Fruit fly (Drosophila melanogaster) whole organism, embryonic: Measurements from ENCODE around the gene dlg1.

Experiments
- Adf1 ChIP-seq: fragments of 200-800 bp; sonication (Bioruptor generic); IDR thresholded peaks from 2 replicates; pipeline ENCODE4 v1.3.6; 2022; ENCODE audit warnings: missing biosample characterization, missing genetic modification characterization
- Bdp1 ChIP-seq: fragments of 200-800 bp; sonication (Bioruptor generic); optimal IDR thresholded peaks from 3 replicates; lab custom pipeline; 2016; ENCODE audit warnings: missing biosample characterization, missing genetic modification characterization
- CG11398 ChIP-seq: fragments of 200-800 bp; sonication (Bioruptor generic); optimal IDR thresholded peaks from 2 replicates; lab custom pipeline; 2016; ENCODE audit warnings: missing biosample characterization, missing genetic modification characterization
- CG11504 ChIP-seq: fragments of 200-800 bp; sonication (Bioruptor generic); optimal IDR thresholded peaks from 3 replicates; lab custom pipeline; 2019; ENCODE audit warnings: missing biosample characterization, mild to moderate bottlenecking, missing genetic modification characterization, moderate library complexity
- CG12219 ChIP-seq: fragments of 200-800 bp; sonication (Bioruptor generic); optimal IDR thresholded peaks from 3 replicates; lab custom pipeline; 2018; ENCODE audit warnings: missing biosample characterization, mild to moderate bottlenecking, missing genetic modification characterization
- CG1233 ChIP-seq: fragments of 200-800 bp; sonication (Bioruptor generic); optimal IDR thresholded peaks from 4 replicates; lab custom pipeline; 2018; ENCODE audit warnings: missing biosample characterization, mild to moderate bottlenecking, missing genetic modification characterization
- CG14667 ChIP-seq: fragments of 200-800 bp; sonication (Bioruptor generic); IDR thresholded peaks from 2 replicates; pipeline ENCODE4 v1.3.6; 2022; ENCODE audit warnings: missing biosample characterization, missing genetic modification characterization
- CG15479 ChIP-seq: fragments of 200-800 bp; sonication (Bioruptor generic); optimal IDR thresholded peaks from 3 replicates; lab custom pipeline; 2019; ENCODE audit warnings: missing biosample characterization, mild to moderate bottlenecking, missing genetic modification characterization, moderate library complexity
- CG16815 ChIP-seq: fragments of 200-800 bp; sonication (Bioruptor generic); optimal IDR thresholded peaks from 3 replicates; lab custom pipeline; 2017; ENCODE audit warnings: missing biosample characterization, mild to moderate bottlenecking, missing genetic modification characterization
- CG17802 ChIP-seq: fragments of 200-800 bp; sonication (Bioruptor generic); optimal IDR thresholded peaks from 2 replicates; lab custom pipeline; 2018; ENCODE audit warnings: missing biosample characterization, mild to moderate bottlenecking, missing genetic modification characterization, moderate library complexity
- CG18764 ChIP-seq: fragments of 200-800 bp; sonication (Bioruptor generic); optimal IDR thresholded peaks from 3 replicates; lab custom pipeline; 2016; ENCODE audit warnings: missing biosample characterization, missing genetic modification characterization
- CG30020 ChIP-seq: fragments of 200-800 bp; optimal IDR thresholded peaks from 2 replicates; lab custom pipeline; 2019; ENCODE audit warnings: missing biosample characterization, mild to moderate bottlenecking, missing genetic modification characterization, moderate library complexity
- CG3407 ChIP-seq: fragments of 200-800 bp; sonication (Bioruptor generic); optimal IDR thresholded peaks from 2 replicates; lab custom pipeline; 2018; ENCODE audit warnings: missing biosample characterization, mild to moderate bottlenecking, missing genetic modification characterization
- CG34422 ChIP-seq: fragments of 200-800 bp; sonication (Bioruptor generic); IDR thresholded peaks from 3 replicates; pipeline ENCODE4 v1.3.6; 2022; ENCODE audit warnings: missing biosample characterization, missing genetic modification characterization
- CG3847 ChIP-seq: fragments of 200-800 bp; sonication (Bioruptor generic); IDR thresholded peaks from 2 replicates; pipeline ENCODE4 v1.3.6; 2022; ENCODE audit warnings: missing biosample characterization, missing genetic modification characterization
- CG4282 ChIP-seq: fragments of 200-800 bp; sonication (Bioruptor generic); optimal IDR thresholded peaks from 2 replicates; lab custom pipeline; 2016; ENCODE audit warnings: missing biosample characterization, missing genetic modification characterization
- CG4617 ChIP-seq: fragments of 200-800 bp; sonication (Bioruptor generic); optimal IDR thresholded peaks from 3 replicates; lab custom pipeline; 2016; ENCODE audit warnings: missing biosample characterization, missing genetic modification characterization, borderline replicate concordance
- CG6254 ChIP-seq: fragments of 200-800 bp; sonication (Bioruptor generic); optimal IDR thresholded peaks from 3 replicates; lab custom pipeline; 2017; ENCODE audit warnings: mild to moderate bottlenecking, missing biosample characterization, missing genetic modification reagents, missing genetic modification characterization
- CG7963 ChIP-seq: fragments of 200-800 bp; sonication (Bioruptor generic); IDR thresholded peaks from 3 replicates; pipeline ENCODE4 v1.3.6; 2022; ENCODE audit warnings: missing biosample characterization, missing genetic modification characterization; ENCODE audit not compliant: partially characterized antibody
- CG8359 ChIP-seq: fragments of 200-800 bp; sonication (Bioruptor generic); optimal IDR thresholded peaks from 2 replicates; lab custom pipeline; 2017; ENCODE audit warnings: missing biosample characterization, mild to moderate bottlenecking, missing genetic modification characterization, borderline replicate concordance
- CG8765 ChIP-seq: fragments of 200-800 bp; sonication (Bioruptor generic); IDR thresholded peaks from 2 replicates; pipeline ENCODE4 v1.3.6; 2022; ENCODE audit warnings: missing biosample characterization, missing genetic modification characterization
- CG8924 ChIP-seq: fragments of 200-800 bp; optimal IDR thresholded peaks from 3 replicates; lab custom pipeline; 2019; ENCODE audit warnings: missing biosample characterization, mild to moderate bottlenecking, missing genetic modification characterization, moderate library complexity
- CG9797 ChIP-seq: fragments of 200-800 bp; sonication (Bioruptor generic); optimal IDR thresholded peaks from 3 replicates; lab custom pipeline; 2018; ENCODE audit warnings: missing biosample characterization, mild to moderate bottlenecking, missing genetic modification characterization
- CkIIα-i1 ChIP-seq: fragments of 200-800 bp; sonication (Bioruptor generic); IDR thresholded peaks from 2 replicates; pipeline ENCODE4 v1.3.6; 2022; ENCODE audit warnings: missing biosample characterization, missing genetic modification characterization
- Dad ChIP-seq: fragments of 200-800 bp; sonication (Bioruptor generic); optimal IDR thresholded peaks from 3 replicates; lab custom pipeline; 2016; ENCODE audit warnings: missing biosample characterization, missing genetic modification characterization
- E2f1 ChIP-seq: fragments of 200-800 bp; sonication (Bioruptor generic); IDR thresholded peaks from 2 replicates; pipeline ENCODE4 v1.3.6; 2022; ENCODE audit warnings: missing biosample characterization, missing genetic modification characterization
- Hmr ChIP-seq: fragments of 200-800 bp; sonication (Bioruptor generic); optimal IDR thresholded peaks from 3 replicates; lab custom pipeline; 2017; ENCODE audit warnings: mild to moderate bottlenecking, missing biosample characterization, missing genetic modification reagents, missing genetic modification characterization
- Hr78 ChIP-seq, 2 experiments: fragments of 200-800 bp in 1 of 2; fragments of >200 bp in 1 of 2; sonication (Bioruptor generic) in 1 of 2; optimal IDR thresholded peaks; 2 replicates each; lab custom pipeline; 2017 to 2019; ENCODE audit warnings: missing biosample characterization in 2 of 2, missing genetic modification characterization in 2 of 2, mild to moderate bottlenecking in 1 of 2, moderate library complexity in 1 of 2
- Mrtf ChIP-seq: fragments of 200-800 bp; sonication (Bioruptor generic); IDR thresholded peaks from 3 replicates; pipeline ENCODE4 v1.3.6; 2022; ENCODE audit warnings: missing biosample characterization, missing genetic modification characterization
- Oaz ChIP-seq: fragments of 200-800 bp; sonication (Bioruptor generic); IDR thresholded peaks from 2 replicates; pipeline ENCODE4 v1.3.6; 2022; ENCODE audit warnings: missing biosample characterization, missing genetic modification characterization
- Oli ChIP-seq: fragments of 200-800 bp; sonication (Bioruptor generic); optimal IDR thresholded peaks from 2 replicates; lab custom pipeline; 2018; ENCODE audit warnings: missing biosample characterization, mild to moderate bottlenecking, missing genetic modification characterization, moderate library complexity
- Ptx1 ChIP-seq: fragments of 200-800 bp; sonication (Bioruptor generic); IDR thresholded peaks from 2 replicates; pipeline ENCODE4 v1.3.6; 2022; ENCODE audit warnings: missing biosample characterization, missing genetic modification characterization
- Vsx1 ChIP-seq: fragments of 200-800 bp; sonication (Bioruptor generic); optimal IDR thresholded peaks from 2 replicates; lab custom pipeline; 2017; ENCODE audit warnings: missing biosample characterization, mild to moderate bottlenecking, missing genetic modification characterization, missing genetic modification reagents
- az2 ChIP-seq: fragments of 200-800 bp; sonication (Bioruptor generic); optimal IDR thresholded peaks from 3 replicates; lab custom pipeline; 2016; ENCODE audit warnings: missing biosample characterization, missing genetic modification characterization
- bab2 ChIP-seq: fragments of 200-800 bp; sonication (Bioruptor generic); optimal IDR thresholded peaks from 2 replicates; lab custom pipeline; 2016; ENCODE audit warnings: missing biosample characterization, missing genetic modification characterization
- chinmo ChIP-seq: fragments of 200-800 bp; sonication (Bioruptor generic); IDR thresholded peaks from 4 replicates; pipeline ENCODE4 v1.3.6; 2022; ENCODE audit warnings: missing biosample characterization, missing genetic modification characterization; ENCODE audit not compliant: partially characterized antibody
- chn ChIP-seq: fragments of 200-800 bp; sonication (Bioruptor generic); optimal IDR thresholded peaks from 2 replicates; lab custom pipeline; 2016; ENCODE audit warnings: missing biosample characterization, missing genetic modification characterization
- crol ChIP-seq: fragments of 200-800 bp; sonication (Bioruptor generic); IDR thresholded peaks from 2 replicates; pipeline ENCODE4 v1.3.6; 2022; ENCODE audit warnings: missing biosample characterization, missing genetic modification characterization
- dpn ChIP-seq, 2 experiments: fragments of 200-800 bp; sonication (Bioruptor generic); optimal IDR thresholded peaks; 3 replicates each; lab custom pipeline; 2016; ENCODE audit warnings: missing biosample characterization in 2 of 2, missing genetic modification characterization in 2 of 2
- en ChIP-seq: fragments of 200-800 bp; sonication (Bioruptor generic); optimal IDR thresholded peaks from 2 replicates; lab custom pipeline; 2016; ENCODE audit warnings: missing biosample characterization, missing genetic modification characterization
- jigr1 ChIP-seq: fragments of 200-800 bp; sonication (Bioruptor generic); IDR thresholded peaks from 3 replicates; pipeline ENCODE4 v1.3.6; 2022; ENCODE audit warnings: missing biosample characterization, missing genetic modification characterization
- luna ChIP-seq: fragments of 200-800 bp; sonication (Bioruptor generic); optimal IDR thresholded peaks from 2 replicates; lab custom pipeline; 2016; ENCODE audit warnings: missing biosample characterization, missing genetic modification characterization
- org-1 ChIP-seq: fragments of 200-800 bp; sonication (Bioruptor generic); optimal IDR thresholded peaks from 2 replicates; lab custom pipeline; 2017; ENCODE audit warnings: missing biosample characterization, missing genetic modification characterization
- pita ChIP-seq: fragments of 200-800 bp; sonication (Bioruptor generic); optimal IDR thresholded peaks from 2 replicates; lab custom pipeline; 2017; ENCODE audit warnings: missing biosample characterization, mild to moderate bottlenecking, missing genetic modification characterization
- sc ChIP-seq, 3 experiments: fragments of >200 bp in 2 of 3; fragments of 200-800 bp in 1 of 3; sonication (Bioruptor generic) in 1 of 3; optimal IDR thresholded peaks; 2 replicates in 2 of 3; 3 replicates in 1 of 3; lab custom pipeline; 2017; ENCODE audit warnings: mild to moderate bottlenecking in 1 of 3, missing biosample characterization in 1 of 3, missing genetic modification characterization in 1 of 3, missing genetic modification reagents in 1 of 3
- sens ChIP-seq: fragments of 200-800 bp; sonication (Bioruptor generic); peaks from one replicate; lab custom pipeline; 2016; ENCODE audit warnings: missing biosample characterization, missing genetic modification characterization
- sqz ChIP-seq: fragments of 200-800 bp; sonication (Bioruptor generic); optimal IDR thresholded peaks from 3 replicates; lab custom pipeline; 2018; ENCODE audit warnings: missing biosample characterization, mild to moderate bottlenecking, missing genetic modification characterization
- tio ChIP-seq: fragments of 200-800 bp; sonication (Bioruptor generic); optimal IDR thresholded peaks from 2 replicates; lab custom pipeline; 2017; ENCODE audit warnings: missing biosample characterization, missing genetic modification characterization, inconsistent platforms
- wdn ChIP-seq: fragments of 200-800 bp; sonication (Bioruptor generic); IDR thresholded peaks from 2 replicates; pipeline ENCODE4 v1.3.6; 2022; ENCODE audit warnings: missing biosample characterization, missing genetic modification characterization
- zfh2 ChIP-seq: fragments of 200-800 bp; sonication (Bioruptor generic); optimal IDR thresholded peaks from 2 replicates; lab custom pipeline; 2016; ENCODE audit warnings: missing biosample characterization, missing genetic modification characterization

The dlg1 gene

DNA sequence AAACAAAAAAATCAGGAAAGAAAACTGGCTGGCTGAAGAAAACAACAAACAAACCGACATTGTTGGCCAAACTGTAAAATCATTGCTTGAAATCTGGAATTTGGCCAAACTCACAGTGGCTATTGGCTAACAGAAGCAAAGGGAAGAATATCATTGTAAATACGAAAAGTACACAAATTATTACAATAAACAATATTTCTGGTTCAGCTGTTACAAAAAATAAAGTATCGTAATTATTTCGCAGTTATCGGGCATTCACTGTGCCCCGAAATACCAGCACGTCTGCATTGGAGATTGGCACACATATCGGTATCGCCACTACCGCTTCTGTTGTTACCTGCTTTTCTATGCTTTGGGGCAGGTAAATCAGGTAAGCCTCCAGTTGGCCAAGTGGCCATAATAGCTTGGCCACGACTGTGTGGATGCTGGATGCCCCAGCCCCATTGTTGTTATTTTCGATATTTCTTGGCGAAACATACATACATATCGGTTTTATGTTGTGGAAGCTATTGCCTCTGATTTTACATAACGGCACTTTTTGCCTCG, 81.6 kb downstream of the dlg1 start (continued):
- no peak for TF ChIP-seq CG7963 (GFP tag; lab: Robert Waterston, UW)
- 0 out of 2 replicates have a peak, but pooled peaks have one; percentile 42 for TF ChIP-seq Oaz (GFP tag; lab: Robert Waterston, UW)
- TF ChIP-seq tio: peak; percentile 31
- peak; percentile 17 for TF ChIP-seq az2
- no peak for TF ChIP-seq crol
- no peak for TF ChIP-seq Hr78 (GFP tag; optimal IDR thresholded peaks at IDR 0.05; lab: Kevin White, UChicago)
- no peak for TF ChIP-seq CG17802 (tag; lab: Kevin White, UChicago)
- peak in 1 of 2 experiments; percentile 53 for TF ChIP-seq dpn (GFP tag; optimal IDR thresholded peaks at IDR 0.05; lab: Kevin White, UChicago)
- no peak for TF ChIP-seq CG16815 (GFP tag; lab: Kevin White, UChicago)
- TF ChIP-seq CG34422 (GFP tag; lab: Robert Waterston, UW): 0 out of 3 replicates have a peak, but pooled peaks have one; percentile 30
- TF ChIP-seq CG11398 (GFP tag; lab: Kevin White, UChicago): no peak
- TF ChIP-seq CG11504 (tag; lab: Kevin White, UChicago): peak; percentile 57
- TF ChIP-seq pita (GFP tag; lab: Kevin White, UChicago): no peak
- peak; percentile 53 for TF ChIP-seq Oli (tag; lab: Kevin White, UChicago)
- TF ChIP-seq CG8359 (GFP tag; lab: Kevin White, UChicago): no peak
- no peak for TF ChIP-seq Adf1 (GFP tag; lab: Robert Waterston, UW)
- no peak for TF ChIP-seq CG9797
- TF ChIP-seq CG3407 (GFP tag; lab: Kevin White, UChicago): no peak
- TF ChIP-seq sqz (GFP tag; lab: Kevin White, UChicago): no peak
- peak; percentile 44 for TF ChIP-seq Hmr (GFP tag; lab: Kevin White, UChicago)
- peak; percentile 85 for TF ChIP-seq sens (GFP tag; lab: Kevin White, UChicago)
- no peak for TF ChIP-seq luna
- TF ChIP-seq CG12219 (GFP tag; lab: Kevin White, UChicago): peak; percentile 56
- TF ChIP-seq CG6254: no peak
- no peak for TF ChIP-seq CkIIα-i1
- TF ChIP-seq jigr1 (GFP tag; lab: Robert Waterston, UW): no peak
- peak; percentile 43; the same call in 1 of the 2 replicates for TF ChIP-seq E2f1 (GFP tag; lab: Robert Waterston, UW)
- TF ChIP-seq Bdp1 (GFP tag; lab: Kevin White, UChicago): no peak
- TF ChIP-seq sc (optimal IDR thresholded peaks at IDR 0.05; lab: Kevin White, UChicago): no peak
- no peak for TF ChIP-seq sc (GFP tag; optimal IDR thresholded peaks at IDR 0.05; lab: Kevin White, UChicago)
- TF ChIP-seq Dad (GFP tag; lab: Kevin White, UChicago): no peak
- TF ChIP-seq chn (GFP tag; lab: Kevin White, UChicago): no peak
- TF ChIP-seq Mrtf (GFP tag; lab: Robert Waterston, UW): 0 out of 3 replicates have a peak, but pooled peaks have one; percentile 54
- TF ChIP-seq org-1 (GFP tag; lab: Kevin White, UChicago): peak; percentile 11
- peak; percentile 42; the same call in 1 of the 2 replicates for TF ChIP-seq CG3847 (GFP tag; lab: Robert Waterston, UW)
- TF ChIP-seq CG8924: no peak
- no peak for TF ChIP-seq CG4617 (GFP tag; lab: Kevin White, UChicago)
- no peak for TF ChIP-seq Vsx1 (GFP tag; lab: Kevin White, UChicago)
- TF ChIP-seq CG14667: peak; percentile 55
- TF ChIP-seq CG1233: no peak
- TF ChIP-seq CG8765: peak; percentile 28; the same call in 1 of the 2 replicates
- no peak for TF ChIP-seq CG18764 (GFP tag; lab: Kevin White, UChicago)
- TF ChIP-seq CG4282 (GFP tag; lab: Kevin White, UChicago): no peak
- peak; percentile 25 for TF ChIP-seq zfh2 (GFP tag; lab: Kevin White, UChicago)
- TF ChIP-seq Ptx1: peak; percentile 69
- TF ChIP-seq CG15479 (GFP tag; lab: Kevin White, UChicago): no peak
- TF ChIP-seq en (GFP tag; lab: Kevin White, UChicago): no peak
- TF ChIP-seq chinmo (GFP tag; lab: Robert Waterston, UW): no peak
- no peak for TF ChIP-seq wdn
- no peak for TF ChIP-seq bab2
- TF ChIP-seq CG30020 (tag; lab: Kevin White, UChicago): no peak
